Fruit fly (Drosophila melanogaster): ENCODE results near the gene Oseg5.

Gene Oseg5

DNA sequence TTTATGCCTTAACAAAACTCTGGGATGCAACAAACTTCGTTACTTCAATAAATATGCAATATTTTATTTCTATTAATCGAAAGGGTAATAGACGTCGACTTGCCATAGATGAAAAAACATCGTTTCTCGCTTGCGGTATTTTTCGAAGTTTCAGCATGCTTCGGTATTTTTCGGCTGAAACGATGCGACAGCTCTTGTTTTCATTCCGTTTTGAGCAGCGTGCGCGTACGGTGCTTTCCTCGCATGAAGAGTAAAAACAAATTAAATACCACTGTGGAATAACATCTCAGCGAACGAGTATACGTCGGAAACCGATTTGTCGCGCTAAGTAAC, 38.2 kb downstream of the Oseg5 start, which contains the start of gene CG9328 (continued):
- TF ChIP-seq CG6175 (GFP tag; IDR thresholded peaks at IDR 0.05) (no peak), CG32772 (GFP tag; IDR thresholded peaks at IDR 0.05) (no peak), gro (GFP tag; optimal IDR thresholded peaks at IDR 0.05) (peak; percentile 77), lbe (GFP tag; optimal IDR thresholded peaks at IDR 0.05) (peak; percentile 59), Dip3 (GFP tag; optimal IDR thresholded peaks at IDR 0.05) (no peak), CG17802 (tag; optimal IDR thresholded peaks at IDR 0.05) (no peak), CG8478 (optimal IDR thresholded peaks at IDR 0.05) (no peak), crol (GFP tag; IDR thresholded peaks at IDR 0.05) (no peak), nmo (GFP tag; optimal IDR thresholded peaks at IDR 0.05) (peak; percentile 5), CG10209 (GFP tag; optimal IDR thresholded peaks at IDR 0.05) (peak; percentile 8), D19A (tag; optimal IDR thresholded peaks at IDR 0.05) (peak; percentile 100), CG14050 (GFP tag; IDR thresholded peaks at IDR 0.05) (peak; percentile 28; the same call in 1 of the 3 replicates), mld (GFP tag; IDR thresholded peaks at IDR 0.05; ENCODE audit: partially characterized antibody) (no peak; the same call in 2 of the 3 replicates), yki (optimal IDR thresholded peaks at IDR 0.05) (no peak), nau (GFP tag; optimal IDR thresholded peaks at IDR 0.05) (no peak), HLH4C (GFP tag; IDR thresholded peaks at IDR 0.05; ENCODE audit: partially characterized antibody) (peak; percentile 44; the same call in 1 of the 3 replicates), D (optimal IDR thresholded peaks at IDR 0.05) (no peak), D (GFP tag; optimal IDR thresholded peaks at IDR 0.05) (no peak), CG7928 (GFP tag; optimal IDR thresholded peaks at IDR 0.05) (no peak), CG9797 (GFP tag; optimal IDR thresholded peaks at IDR 0.05) (peak; percentile 35), run (tag; optimal IDR thresholded peaks at IDR 0.05) (no peak), Side (GFP tag; optimal IDR thresholded peaks at IDR 0.05) (peak; percentile 27), Lim3 (GFP tag; IDR thresholded peaks at IDR 0.05) (no peak), otp (GFP tag; IDR thresholded peaks at IDR 0.05) (0 out of 3 replicates have a peak, but pooled peaks have one; percentile 32), CG1529 (GFP tag; optimal IDR thresholded peaks at IDR 0.05) (no peak), CG31388 (GFP tag; optimal IDR thresholded peaks at IDR 0.05) (no peak), schlank (tag; optimal IDR thresholded peaks at IDR 0.05) (no peak), Myb (GFP tag; optimal IDR thresholded peaks at IDR 0.05) (peak; percentile 19), ftz-f1 (GFP tag; optimal IDR thresholded peaks at IDR 0.05) (peak; percentile 53), gem (tag; optimal IDR thresholded peaks at IDR 0.05) (peak; percentile 66), CG42726 (GFP tag; IDR thresholded peaks at IDR 0.05; ENCODE audit: partially characterized antibody) (peak; percentile 62; the same call in 1 of the 2 replicates), CG7357 (GFP tag; IDR thresholded peaks at IDR 0.05) (no peak), kni (GFP tag; optimal IDR thresholded peaks at IDR 0.05) (no peak), CG10267 (tag; optimal IDR thresholded peaks at IDR 0.05) (peak; percentile 49), zen2 (GFP tag; IDR thresholded peaks at IDR 0.05; ENCODE audit: partially characterized antibody) (0 out of 3 replicates have a peak, but pooled peaks have one; percentile 52), CG6813 (GFP tag; optimal IDR thresholded peaks at IDR 0.05) (peak; percentile 5), peb (GFP tag; IDR thresholded peaks at IDR 0.05) (no peak), B-H2 (GFP tag; optimal IDR thresholded peaks at IDR 0.05) (no peak), shn (GFP tag; optimal IDR thresholded peaks at IDR 0.05) (peak; percentile 33), fru (optimal IDR thresholded peaks at IDR 0.05) (no peak), Spps (tag; optimal IDR thresholded peaks at IDR 0.05) (peak; percentile 12), Eip74EF (GFP tag; optimal IDR thresholded peaks at IDR 0.05) (peak in 1 of 2 experiments; percentile 44), CG30403 (GFP tag; optimal IDR thresholded peaks at IDR 0.05) (peak; percentile 27), CG15011 (GFP tag; optimal IDR thresholded peaks at IDR 0.05) (no peak), seq (GFP tag; IDR thresholded peaks at IDR 0.05) (peak; percentile 49; the same call in 1 of the 2 replicates), TFAM (GFP tag; optimal IDR thresholded peaks at IDR 0.05) (no peak), CG17385 (GFP tag; optimal IDR thresholded peaks at IDR 0.05) (peak; percentile 50), cas (GFP tag; IDR thresholded peaks at IDR 0.05) (peak; percentile 37; the same call in 1 of the 2 replicates), ro (GFP tag; IDR thresholded peaks at IDR 0.05) (no peak), CG32767 (GFP tag; IDR thresholded peaks at IDR 0.05) (no peak), CG13775 (GFP tag; optimal IDR thresholded peaks at IDR 0.05) (no peak), Blimp-1 (GFP tag; optimal IDR thresholded peaks at IDR 0.05) (peak; percentile 66)

Measured in whole organism, embryonic.